Worm (Caenorhabditis elegans) whole organism, midembryonic: ENCODE data around the gene kap-1.

ENCODE experiments used
- T22C8.4 ChIP-seq: fragments of 200-800 bp; sonication (Bioruptor generic); IDR thresholded peaks from 2 replicates; pipeline ENCODE4 v1.3.6; 2022; ENCODE audit warnings: missing genetic modification characterization, missing compliant biosample characterization
- cog-1 ChIP-seq: sonication (generic microtip); optimal IDR thresholded peaks from 2 replicates; lab custom pipeline; 2016; ENCODE audit warnings: missing genetic modification characterization, missing compliant biosample characterization
- flt-1 ChIP-seq: fragments of 200-800 bp; sonication (Bioruptor generic); IDR thresholded peaks from 2 replicates; pipeline ENCODE4 v1.3.6; 2022; ENCODE audit warnings: missing genetic modification characterization, missing compliant biosample characterization
- klf-2 ChIP-seq: fragments of 200-800 bp; sonication (Bioruptor generic); conservative IDR thresholded peaks from 2 replicates; pipeline ENCODE4 v1.3.6; 2022; ENCODE audit warnings: missing genetic modification reagents, missing genetic modification characterization, missing compliant biosample characterization
- med-1 ChIP-seq: sonication (generic microtip); optimal IDR thresholded peaks from 2 replicates; lab custom pipeline; 2017; ENCODE audit warnings: missing genetic modification characterization, mild to moderate bottlenecking, missing compliant biosample characterization, antibody characterized with exemption, missing genetic modification reagents; ENCODE audit not compliant: insufficient read depth
- ref-1 ChIP-seq: fragments of 200-800 bp; sonication (Bioruptor generic); conservative IDR thresholded peaks from 2 replicates; pipeline ENCODE4 v1.3.6; 2022; ENCODE audit warnings: missing genetic modification reagents, missing genetic modification characterization, missing compliant biosample characterization
- tab-1 ChIP-seq: fragments of 200-800 bp; sonication (Bioruptor generic); IDR thresholded peaks from 2 replicates; pipeline ENCODE4 v1.3.6; 2022; ENCODE audit warnings: missing genetic modification characterization, missing compliant biosample characterization
- ztf-29 ChIP-seq: fragments of 200-800 bp; sonication (Bioruptor generic); IDR thresholded peaks from 2 replicates; pipeline ENCODE4 v1.3.6; 2022; ENCODE audit warnings: missing genetic modification reagents, missing genetic modification characterization, missing compliant biosample characterization

- TF ChIP-seq klf-2 (GFP tag; lab: Robert Waterston, UW) (no peak), med-1 (GFP tag; lab: Kevin White, UChicago) (no peak), flt-1 (GFP tag; lab: Robert Waterston, UW) (no peak), ref-1 (GFP tag; lab: Robert Waterston, UW) (no peak), tab-1 (no peak), T22C8.4 (GFP tag; lab: Robert Waterston, UW) (no peak), ztf-29 (GFP tag; lab: Robert Waterston, UW) (no peak), cog-1 (tag; lab: Kevin White, UChicago) (no peak)
These were observed 15.3 kb upstream of the kap-1 start for ce11 chrIII:7323331-7323730.
